2 worm cellular contexts compared by ENCODE assay signal in the genomic region with DNA sequence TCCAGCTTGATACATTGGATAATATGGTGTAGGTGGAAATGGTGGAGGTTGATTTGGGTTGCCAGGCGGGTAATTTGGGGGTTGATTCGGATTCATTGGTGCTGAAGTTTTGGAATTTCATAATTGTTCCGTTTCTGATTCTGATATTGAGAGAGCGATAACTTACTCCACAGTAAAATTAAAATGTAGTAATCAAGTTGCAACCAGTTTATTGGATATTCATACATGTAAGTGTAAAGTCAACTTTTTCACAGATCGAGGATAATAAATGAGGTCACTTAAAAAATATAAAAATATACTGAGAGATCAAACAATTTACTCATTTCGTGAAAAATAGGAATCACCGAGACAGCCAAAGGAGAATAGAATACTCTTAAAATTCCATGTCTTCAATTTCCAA.
TF ChIP-seq lines count a peak whose summit lies in the region.

A gene (minus strand): TSS at position 101 of the 400 bp plus-strand sequence.

TF ChIP-seq in whole organism, L4 larva, 104 proteins besides CTCF, POLR2A, EP300 and RAD21:
- TF ChIP-seq skn-1 (tag; optimal IDR thresholded peaks at IDR 0.05; lab: Kevin White, UChicago) = no peak
- TF ChIP-seq mep-1 (tag; optimal IDR thresholded peaks at IDR 0.05; lab: Kevin White, UChicago) = no peak
- no peak for TF ChIP-seq lsy-2 (tag; optimal IDR thresholded peaks at IDR 0.05; lab: Kevin White, UChicago)
- TF ChIP-seq aha-1 (tag; lab: Kevin White, UChicago) = peak; percentile 28
- no peak for TF ChIP-seq nhr-111 (GFP tag; optimal IDR thresholded peaks at IDR 0.05; lab: Kevin White, UChicago)
- no peak for TF ChIP-seq F44E2.7 (GFP tag; IDR thresholded peaks at IDR 0.05; lab: Robert Waterston, UW)

TF ChIP-seq in whole organism, young adult, 124 proteins besides CTCF, POLR2A, EP300 and RAD21:
- TF ChIP-seq F39B2.1 (GFP tag; IDR thresholded peaks at IDR 0.05; lab: Robert Waterston, UW) (no peak), ekl-4 (GFP tag; IDR thresholded peaks at IDR 0.05; lab: Robert Waterston, UW) (0 out of 2 replicates have a peak, but pooled peaks have one; percentile 40), nhr-179 (tag; optimal IDR thresholded peaks at IDR 0.05; lab: Kevin White, UChicago) (no peak), ceh-91 (GFP tag; IDR thresholded peaks at IDR 0.05; lab: Robert Waterston, UW) (no peak), madf-3 (GFP tag; IDR thresholded peaks at IDR 0.05; lab: Robert Waterston, UW) (0 out of 2 replicates have a peak, but pooled peaks have one; percentile 12), hsf-1 (GFP tag; IDR thresholded peaks at IDR 0.05; lab: Robert Waterston, UW) (no peak), ztf-22 (GFP tag; optimal IDR thresholded peaks at IDR 0.05; lab: Kevin White, UChicago) (no peak), tlf-1 (GFP tag; optimal IDR thresholded peaks at IDR 0.05; lab: Kevin White, UChicago) (no peak), rcor-1 (GFP tag; IDR thresholded peaks at IDR 0.05; lab: Robert Waterston, UW) (0 out of 2 replicates have a peak, but pooled peaks have one; percentile 12), B0019.2 (GFP tag; conservative IDR thresholded peaks at IDR 0.05; lab: Robert Waterston, UW) (0 out of 2 replicates have a peak, but pooled peaks have one; percentile 30), ztf-3 (GFP tag; optimal IDR thresholded peaks at IDR 0.05; lab: Kevin White, UChicago) (no peak), F57A8.1 (GFP tag; optimal IDR thresholded peaks at IDR 0.05; lab: Kevin White, UChicago) (no peak), Y79H2A.3 (GFP tag; conservative IDR thresholded peaks at IDR 0.05; lab: Robert Waterston, UW) (no peak), Y53F4B.3 (GFP tag; IDR thresholded peaks at IDR 0.05; lab: Robert Waterston, UW) (no peak), ztf-28 (GFP tag; IDR thresholded peaks at IDR 0.05; lab: Robert Waterston, UW) (no peak), madf-8 (GFP tag; conservative IDR thresholded peaks at IDR 0.05; lab: Robert Waterston, UW) (no peak)
